Fruit fly (Drosophila melanogaster): ENCODE measurements around the gene Mitofilin.
A peak's percentile ranks its signal among the peaks of the same experiment; 100 is the strongest.

The Mitofilin gene

dm6 chr3R:22049134-22049796, 26.1 kb upstream of the Mitofilin start (continued):
- TF ChIP-seq HmgD (GFP tag; optimal IDR thresholded peaks at IDR 0.05), result peak; percentile 22
- peak; percentile 80 for TF ChIP-seq tap (tag; optimal IDR thresholded peaks at IDR 0.05)
- peak; percentile 56 for TF ChIP-seq E2f2 (GFP tag; IDR thresholded peaks at IDR 0.05)
- TF ChIP-seq peb (GFP tag; IDR thresholded peaks at IDR 0.05), result peak; percentile 55; the same call in 1 of the 2 replicates
- TF ChIP-seq CG10267 (tag; optimal IDR thresholded peaks at IDR 0.05), result peak; percentile 70
- peak; percentile 55 for TF ChIP-seq CG10147 (GFP tag; optimal IDR thresholded peaks at IDR 0.05)
- TF ChIP-seq CG43689 (GFP tag; IDR thresholded peaks at IDR 0.05), result peak; percentile 67
- peak; percentile 86 for TF ChIP-seq Xrp1 (GFP tag; IDR thresholded peaks at IDR 0.05)
- no peak for TF ChIP-seq Doc2 (GFP tag; IDR thresholded peaks at IDR 0.05)
- TF ChIP-seq CG2678 (tag; optimal IDR thresholded peaks at IDR 0.05), result peak; percentile 88
- peak; percentile 10 for TF ChIP-seq ftz-f1 (GFP tag; optimal IDR thresholded peaks at IDR 0.05)
- TF ChIP-seq CG12744 (GFP tag; optimal IDR thresholded peaks at IDR 0.05), result peak; percentile 29
- peak; percentile 28 for TF ChIP-seq Dad (GFP tag; optimal IDR thresholded peaks at IDR 0.05)
- peak; percentile 63 for TF ChIP-seq CG10654 (GFP tag; optimal IDR thresholded peaks at IDR 0.05)
- TF ChIP-seq ems (GFP tag; optimal IDR thresholded peaks at IDR 0.05), result peak; percentile 58
- peak; percentile 40 for TF ChIP-seq slou (GFP tag; optimal IDR thresholded peaks at IDR 0.05)
- peak; percentile 66 for TF ChIP-seq CG6272 (GFP tag; IDR thresholded peaks at IDR 0.05)
- TF ChIP-seq gem (tag; optimal IDR thresholded peaks at IDR 0.05), result peak; percentile 89
- TF ChIP-seq Mrtf (GFP tag; IDR thresholded peaks at IDR 0.05), result peak; percentile 62; the same call in 1 of the 3 replicates
- TF ChIP-seq eve (GFP tag; optimal IDR thresholded peaks at IDR 0.05), result peak in 1 of 2 experiments; percentile 72
- TF ChIP-seq chn (GFP tag; optimal IDR thresholded peaks at IDR 0.05), result peak; percentile 77
- TF ChIP-seq dati (GFP tag; IDR thresholded peaks at IDR 0.05), result peak; percentile 48; the same call in 1 of the 2 replicates
- peak in 1 of 2 experiments; percentile 64 for TF ChIP-seq Eip74EF (GFP tag; optimal IDR thresholded peaks at IDR 0.05)
- TF ChIP-seq jing (GFP tag; optimal IDR thresholded peaks at IDR 0.05), result peak; percentile 72
- peak; percentile 82 for TF ChIP-seq gro (GFP tag; optimal IDR thresholded peaks at IDR 0.05)
- TF ChIP-seq CG31441 (GFP tag; IDR thresholded peaks at IDR 0.05), result peak; percentile 71
- TF ChIP-seq CG13624 (GFP tag; optimal IDR thresholded peaks at IDR 0.05), result peak; percentile 68
- peak; percentile 81 for TF ChIP-seq PHDP (tag; optimal IDR thresholded peaks at IDR 0.05)
- TF ChIP-seq CG4360 (GFP tag; IDR thresholded peaks at IDR 0.05), result no peak
- TF ChIP-seq sr (GFP tag; IDR thresholded peaks at IDR 0.05), result no peak; the same call in 2 of the 3 replicates
- TF ChIP-seq hbn (GFP tag; IDR thresholded peaks at IDR 0.05; ENCODE audit: partially characterized antibody), result no peak
- TF ChIP-seq CG7372 (GFP tag; IDR thresholded peaks at IDR 0.05), result no peak
- peak; percentile 81 for TF ChIP-seq CG32772 (GFP tag; IDR thresholded peaks at IDR 0.05)
- peak; percentile 89 for TF ChIP-seq Rfx (GFP tag; IDR thresholded peaks at IDR 0.05)
- TF ChIP-seq bab2 (GFP tag; optimal IDR thresholded peaks at IDR 0.05), result peak; percentile 72
- TF ChIP-seq Deaf1 (tag; optimal IDR thresholded peaks at IDR 0.05), result peak; percentile 55
- TF ChIP-seq Atf6 (GFP tag; IDR thresholded peaks at IDR 0.05), result peak; percentile 81
- TF ChIP-seq CG15011 (GFP tag; optimal IDR thresholded peaks at IDR 0.05), result peak; percentile 53
- peak; percentile 81 for TF ChIP-seq gcm (GFP tag; optimal IDR thresholded peaks at IDR 0.05)
- no peak for TF ChIP-seq Gsc (GFP tag; IDR thresholded peaks at IDR 0.05)
- peak; percentile 73 for TF ChIP-seq CG7786 (GFP tag; optimal IDR thresholded peaks at IDR 0.05)
- TF ChIP-seq CG9797 (GFP tag; optimal IDR thresholded peaks at IDR 0.05), result no peak
- TF ChIP-seq cato (GFP tag; optimal IDR thresholded peaks at IDR 0.05; ENCODE audit: borderline replicate concordance), result peak; percentile 50
- peak; percentile 78 for TF ChIP-seq fd3F (GFP tag; optimal IDR thresholded peaks at IDR 0.05)
- TF ChIP-seq CG5245 (GFP tag; optimal IDR thresholded peaks at IDR 0.05), result peak; percentile 62
- TF ChIP-seq Awh (GFP tag; IDR thresholded peaks at IDR 0.05), result peak; percentile 74
- peak; percentile 72 for TF ChIP-seq CG9932 (GFP tag; IDR thresholded peaks at IDR 0.05)
- TF ChIP-seq run (tag; optimal IDR thresholded peaks at IDR 0.05), result peak; percentile 70
- peak; percentile 71 for TF ChIP-seq Ssrp (tag; optimal IDR thresholded peaks at IDR 0.05)
- TF ChIP-seq tgo (GFP tag; IDR thresholded peaks at IDR 0.05), result peak; percentile 85
- peak; percentile 70 for TF ChIP-seq Gug (GFP tag; IDR thresholded peaks at IDR 0.05)

Measured in whole organism, embryonic.